Fruit fly (Drosophila melanogaster) whole organism, embryonic: ENCODE results near the gene CG7742.
A peak's percentile ranks its signal among the peaks of the same experiment; 100 is the strongest.

Source experiments
- CG10209 ChIP-seq: fragments of 200-800 bp; sonication (Bioruptor generic); optimal IDR thresholded peaks from 3 replicates; lab custom pipeline; 2017; ENCODE audit warnings: missing biosample characterization, mild to moderate bottlenecking, missing genetic modification characterization, missing genetic modification reagents
- CG1024 ChIP-seq: fragments of 200-800 bp; sonication (Bioruptor generic); IDR thresholded peaks from 2 replicates; pipeline ENCODE4 v1.3.6; 2022; ENCODE audit warnings: missing biosample characterization, missing genetic modification characterization
- CG11504 ChIP-seq: fragments of 200-800 bp; sonication (Bioruptor generic); optimal IDR thresholded peaks from 3 replicates; lab custom pipeline; 2019; ENCODE audit warnings: missing biosample characterization, mild to moderate bottlenecking, missing genetic modification characterization, moderate library complexity
- CG11695 ChIP-seq: fragments of 200-800 bp; sonication (Bioruptor generic); IDR thresholded peaks from 3 replicates; pipeline ENCODE4 v1.3.6; 2022; ENCODE audit warnings: missing biosample characterization, missing genetic modification characterization
- CG14710 ChIP-seq: fragments of 200-800 bp; sonication (Bioruptor generic); optimal IDR thresholded peaks from 3 replicates; lab custom pipeline; 2019; ENCODE audit warnings: missing biosample characterization, mild to moderate bottlenecking, missing genetic modification characterization, moderate library complexity
- CG15073 ChIP-seq: fragments of 200-800 bp; sonication (Bioruptor generic); optimal IDR thresholded peaks from 2 replicates; lab custom pipeline; 2016; ENCODE audit warnings: missing biosample characterization, missing genetic modification characterization
- CG15514 ChIP-seq: fragments of 200-800 bp; sonication (Bioruptor generic); optimal IDR thresholded peaks from 3 replicates; lab custom pipeline; 2017; ENCODE audit warnings: missing biosample characterization, missing genetic modification characterization, mild to moderate bottlenecking, moderate library complexity, missing genetic modification reagents
- CG17361 ChIP-seq: fragments of 200-800 bp; sonication (Bioruptor generic); IDR thresholded peaks from 3 replicates; pipeline ENCODE4 v1.3.6; 2022; ENCODE audit warnings: missing biosample characterization, missing genetic modification characterization
- CG2129 ChIP-seq: fragments of 200-800 bp; sonication (Bioruptor generic); IDR thresholded peaks from 2 replicates; pipeline ENCODE4 v1.3.6; 2022; ENCODE audit warnings: missing biosample characterization, missing genetic modification characterization; ENCODE audit not compliant: partially characterized antibody
- CG2712 ChIP-seq: fragments of 200-800 bp; optimal IDR thresholded peaks from 3 replicates; lab custom pipeline; 2019; ENCODE audit warnings: missing biosample characterization, mild to moderate bottlenecking, missing genetic modification characterization, moderate library complexity
- CG30020 ChIP-seq: fragments of 200-800 bp; optimal IDR thresholded peaks from 2 replicates; lab custom pipeline; 2019; ENCODE audit warnings: missing biosample characterization, mild to moderate bottlenecking, missing genetic modification characterization, moderate library complexity
- CG3065 ChIP-seq: fragments of 200-800 bp; sonication (Bioruptor generic); optimal IDR thresholded peaks from 2 replicates; lab custom pipeline; 2016; ENCODE audit warnings: missing biosample characterization, missing genetic modification characterization
- CG3281 ChIP-seq: fragments of 200-800 bp; sonication (Bioruptor generic); optimal IDR thresholded peaks from 3 replicates; lab custom pipeline; 2017; ENCODE audit warnings: missing biosample characterization, mild to moderate bottlenecking, missing genetic modification characterization
- CG33557 ChIP-seq: fragments of 200-800 bp; sonication (Bioruptor generic); optimal IDR thresholded peaks from 2 replicates; lab custom pipeline; 2019; ENCODE audit warnings: missing biosample characterization, mild to moderate bottlenecking, missing genetic modification characterization, moderate library complexity
- CG4617 ChIP-seq: fragments of 200-800 bp; sonication (Bioruptor generic); optimal IDR thresholded peaks from 3 replicates; lab custom pipeline; 2016; ENCODE audit warnings: missing biosample characterization, missing genetic modification characterization, borderline replicate concordance
- CG5180 ChIP-seq: fragments of 200-800 bp; sonication (Bioruptor generic); optimal IDR thresholded peaks from 3 replicates; lab custom pipeline; 2017; ENCODE audit warnings: missing biosample characterization, missing genetic modification characterization, mild to moderate bottlenecking, moderate library complexity, missing genetic modification reagents
- CG6654 ChIP-seq: fragments of 200-800 bp; sonication (Bioruptor generic); optimal IDR thresholded peaks from 2 replicates; lab custom pipeline; 2017; ENCODE audit warnings: missing biosample characterization, mild to moderate bottlenecking, missing genetic modification characterization
- CG6854 ChIP-seq: fragments of 200-800 bp; sonication (Bioruptor generic); optimal IDR thresholded peaks from 3 replicates; lab custom pipeline; 2017; ENCODE audit warnings: missing biosample characterization, mild to moderate bottlenecking, missing genetic modification characterization
- CG7271 ChIP-seq: fragments of 200-800 bp; sonication (Bioruptor generic); optimal IDR thresholded peaks from 2 replicates; lab custom pipeline; 2018; ENCODE audit warnings: missing biosample characterization, mild to moderate bottlenecking, missing genetic modification characterization, moderate library complexity
- CG8924 ChIP-seq: fragments of 200-800 bp; optimal IDR thresholded peaks from 3 replicates; lab custom pipeline; 2019; ENCODE audit warnings: missing biosample characterization, mild to moderate bottlenecking, missing genetic modification characterization, moderate library complexity
- CG9797 ChIP-seq: fragments of 200-800 bp; sonication (Bioruptor generic); optimal IDR thresholded peaks from 3 replicates; lab custom pipeline; 2018; ENCODE audit warnings: missing biosample characterization, mild to moderate bottlenecking, missing genetic modification characterization
- D19A ChIP-seq: fragments of 200-800 bp; optimal IDR thresholded peaks from 3 replicates; lab custom pipeline; 2019; ENCODE audit warnings: missing biosample characterization, mild to moderate bottlenecking, missing genetic modification characterization, moderate library complexity
- Dad ChIP-seq: fragments of 200-800 bp; sonication (Bioruptor generic); optimal IDR thresholded peaks from 3 replicates; lab custom pipeline; 2016; ENCODE audit warnings: missing biosample characterization, missing genetic modification characterization
- Dek ChIP-seq: fragments of 200-800 bp; sonication (Bioruptor generic); optimal IDR thresholded peaks from 3 replicates; lab custom pipeline; 2019; ENCODE audit warnings: missing biosample characterization, mild to moderate bottlenecking, missing genetic modification characterization, moderate library complexity
- Gug ChIP-seq: fragments of 200-800 bp; sonication (Bioruptor generic); IDR thresholded peaks from 4 replicates; pipeline ENCODE4 v1.3.6; 2022; ENCODE audit warnings: missing biosample characterization, missing genetic modification characterization
- HmgZ ChIP-seq: fragments of 200-800 bp; sonication (Bioruptor generic); optimal IDR thresholded peaks from 2 replicates; lab custom pipeline; 2018; ENCODE audit warnings: missing biosample characterization, mild to moderate bottlenecking, missing genetic modification characterization
- Lpt ChIP-seq: fragments of >200 bp; optimal IDR thresholded peaks from 2 replicates; lab custom pipeline; 2018; ENCODE audit warnings: missing biosample characterization, missing genetic modification characterization
- Mes4 ChIP-seq: fragments of 200-800 bp; sonication (Bioruptor generic); optimal IDR thresholded peaks from 2 replicates; lab custom pipeline; 2016; ENCODE audit warnings: missing biosample characterization, missing genetic modification characterization
- NC2β ChIP-seq: fragments of 200-800 bp; sonication (Bioruptor generic); optimal IDR thresholded peaks from 2 replicates; lab custom pipeline; 2016; ENCODE audit warnings: missing biosample characterization, missing genetic modification characterization
- Scr ChIP-seq: fragments of 200-800 bp; sonication (Bioruptor generic); IDR thresholded peaks from 2 replicates; pipeline ENCODE4 v1.3.6; 2022; ENCODE audit warnings: missing biosample characterization, missing genetic modification characterization; ENCODE audit not compliant: partially characterized antibody
- Stat92E ChIP-seq, 3 experiments: fragments of >200 bp in 2 of 3; fragments of 200-800 bp in 1 of 3; sonication (Bioruptor generic) in 1 of 3; optimal IDR thresholded peaks; 2 replicates each; lab custom pipeline; 2017 to 2019; ENCODE audit warnings: missing biosample characterization in 3 of 3, missing genetic modification characterization in 3 of 3, mild to moderate bottlenecking in 1 of 3, moderate library complexity in 1 of 3
- caup ChIP-seq: fragments of 200-800 bp; sonication (Bioruptor generic); optimal IDR thresholded peaks from 3 replicates; lab custom pipeline; 2017; ENCODE audit warnings: missing biosample characterization, mild to moderate bottlenecking, missing genetic modification characterization, moderate library complexity; ENCODE audit not compliant: severe bottlenecking
- cg ChIP-seq: fragments of 200-800 bp; sonication (Bioruptor generic); optimal IDR thresholded peaks from 3 replicates; lab custom pipeline; 2019; ENCODE audit warnings: missing biosample characterization, mild to moderate bottlenecking, missing genetic modification characterization, moderate library complexity
- cwo ChIP-seq: fragments of 200-800 bp; sonication (Bioruptor generic); optimal IDR thresholded peaks from 3 replicates; lab custom pipeline; 2017; ENCODE audit warnings: missing biosample characterization, missing genetic modification characterization, mild to moderate bottlenecking, moderate library complexity, missing genetic modification reagents
- disco-r ChIP-seq: fragments of 200-800 bp; sonication (Bioruptor generic); optimal IDR thresholded peaks from 2 replicates; lab custom pipeline; 2016; ENCODE audit warnings: missing biosample characterization, missing genetic modification characterization
- dpn ChIP-seq, 2 experiments: fragments of 200-800 bp; sonication (Bioruptor generic); optimal IDR thresholded peaks; 3 replicates each; lab custom pipeline; 2016; ENCODE audit warnings: missing biosample characterization in 2 of 2, missing genetic modification characterization in 2 of 2
- ems ChIP-seq: fragments of 200-800 bp; sonication (Bioruptor generic); optimal IDR thresholded peaks from 3 replicates; lab custom pipeline; 2016; ENCODE audit warnings: missing biosample characterization, missing genetic modification characterization
- fd96Cb ChIP-seq: fragments of 200-800 bp; sonication (Bioruptor generic); optimal IDR thresholded peaks from 2 replicates; lab custom pipeline; 2018; ENCODE audit warnings: missing biosample characterization, mild to moderate bottlenecking, missing genetic modification characterization, moderate library complexity
- gsb ChIP-seq: fragments of 200-800 bp; sonication (Bioruptor generic); IDR thresholded peaks from 2 replicates; pipeline ENCODE4 v1.3.6; 2022; ENCODE audit warnings: missing biosample characterization, missing genetic modification characterization
- hth ChIP-seq: fragments of >200 bp; optimal IDR thresholded peaks from 2 replicates; lab custom pipeline; 2017; ENCODE audit warnings: inconsistent platforms
- inv ChIP-seq: fragments of 200-800 bp; sonication (Bioruptor generic); IDR thresholded peaks from 2 replicates; pipeline ENCODE4 v1.3.6; 2022; ENCODE audit warnings: missing biosample characterization, missing genetic modification characterization; ENCODE audit not compliant: partially characterized antibody
- jumu ChIP-seq: fragments of 200-800 bp; sonication (Bioruptor generic); optimal IDR thresholded peaks from 3 replicates; lab custom pipeline; 2016; ENCODE audit warnings: missing biosample characterization, missing genetic modification characterization
- lab ChIP-seq: fragments of 200-800 bp; sonication (Bioruptor generic); optimal IDR thresholded peaks from 3 replicates; lab custom pipeline; 2017; ENCODE audit warnings: missing biosample characterization, missing genetic modification characterization, mild to moderate bottlenecking, moderate library complexity, missing genetic modification reagents
- nerfin-2 ChIP-seq: fragments of 200-800 bp; sonication (Bioruptor generic); IDR thresholded peaks from 2 replicates; pipeline ENCODE4 v1.3.6; 2022; ENCODE audit warnings: missing biosample characterization, missing genetic modification characterization; ENCODE audit not compliant: partially characterized antibody
- org-1 ChIP-seq: fragments of 200-800 bp; sonication (Bioruptor generic); optimal IDR thresholded peaks from 2 replicates; lab custom pipeline; 2017; ENCODE audit warnings: missing biosample characterization, missing genetic modification characterization
- slp2 ChIP-seq: fragments of 200-800 bp; sonication (Bioruptor generic); optimal IDR thresholded peaks from 2 replicates; lab custom pipeline; 2016; ENCODE audit warnings: missing biosample characterization, missing genetic modification characterization
- stc ChIP-seq: fragments of 200-800 bp; sonication (Bioruptor generic); IDR thresholded peaks from 2 replicates; pipeline ENCODE4 v1.3.6; 2022; ENCODE audit warnings: missing biosample characterization, missing genetic modification characterization
- tna ChIP-seq: fragments of 200-800 bp; sonication (Bioruptor generic); IDR thresholded peaks from 2 replicates; pipeline ENCODE4 v1.3.6; 2022; ENCODE audit warnings: missing biosample characterization, missing genetic modification characterization; ENCODE audit not compliant: partially characterized antibody
- trem ChIP-seq: fragments of 200-800 bp; optimal IDR thresholded peaks from 3 replicates; lab custom pipeline; 2019; ENCODE audit warnings: missing biosample characterization, mild to moderate bottlenecking, missing genetic modification characterization, moderate library complexity

CG7742 gene

dm6 chr2L:5237175-5237753 is 22.4 kb upstream of the CG7742 start (continued):
- no peak for TF ChIP-seq D19A (tag; lab: Kevin White, UChicago)
- no peak for TF ChIP-seq disco-r (GFP tag; lab: Kevin White, UChicago)
- no peak for TF ChIP-seq CG15073 (GFP tag; lab: Kevin White, UChicago)
- TF ChIP-seq gsb (GFP tag; lab: Robert Waterston, UW) = no peak
- TF ChIP-seq stc (GFP tag; lab: Robert Waterston, UW) = peak; percentile 49; the same call in 1 of the 2 replicates
- TF ChIP-seq CG10209 = no peak
- no peak for TF ChIP-seq CG9797 (GFP tag; lab: Kevin White, UChicago)
- no peak for TF ChIP-seq tna (GFP tag; lab: Robert Waterston, UW)
- peak; percentile 40 for TF ChIP-seq Scr
- TF ChIP-seq CG3065 = no peak
- no peak for TF ChIP-seq Gug
- no peak for TF ChIP-seq dpn (GFP tag; optimal IDR thresholded peaks at IDR 0.05; lab: Kevin White, UChicago)
- peak; percentile 8 for TF ChIP-seq caup (GFP tag; lab: Kevin White, UChicago)
- no peak for TF ChIP-seq CG17361 (GFP tag; lab: Robert Waterston, UW)
- no peak for TF ChIP-seq CG7271 (tag; lab: Kevin White, UChicago)
- no peak for TF ChIP-seq fd96Cb (tag; lab: Kevin White, UChicago)
- TF ChIP-seq org-1 = no peak
- no peak for TF ChIP-seq Dek
- peak; percentile 16 for TF ChIP-seq CG15514 (GFP tag; lab: Kevin White, UChicago)
- peak; percentile 26 for TF ChIP-seq CG6854 (GFP tag; lab: Kevin White, UChicago)
- TF ChIP-seq CG33557 = no peak
- TF ChIP-seq CG8924 (tag; lab: Kevin White, UChicago) = peak; percentile 17
- TF ChIP-seq nerfin-2 = no peak
- TF ChIP-seq CG3281 (GFP tag; lab: Kevin White, UChicago) = no peak
- no peak for TF ChIP-seq CG2712 (tag; lab: Kevin White, UChicago)
- TF ChIP-seq Dad (GFP tag; lab: Kevin White, UChicago) = no peak
- peak; percentile 12 for TF ChIP-seq NC2β (GFP tag; lab: Kevin White, UChicago)
- TF ChIP-seq CG4617 (GFP tag; lab: Kevin White, UChicago) = no peak
- peak; percentile 17 for TF ChIP-seq HmgZ (tag; lab: Kevin White, UChicago)
- TF ChIP-seq trem (tag; lab: Kevin White, UChicago) = peak; percentile 4
- peak; percentile 11 for TF ChIP-seq ems (GFP tag; lab: Kevin White, UChicago)
- TF ChIP-seq Mes4 = no peak
- no peak for TF ChIP-seq CG14710 (tag; lab: Kevin White, UChicago)
- TF ChIP-seq Lpt (GFP tag; lab: Kevin White, UChicago) = no peak
- peak; percentile 81 for TF ChIP-seq cg (GFP tag; lab: Kevin White, UChicago)
- no peak for TF ChIP-seq jumu
- no peak for TF ChIP-seq cwo (GFP tag; lab: Kevin White, UChicago)
- peak; percentile 47 for TF ChIP-seq CG11504
- peak in 1 of 3 experiments; percentile 32 for TF ChIP-seq Stat92E (GFP tag; optimal IDR thresholded peaks at IDR 0.05; lab: Kevin White, UChicago)
- peak; percentile 11 for TF ChIP-seq CG5180 (GFP tag; lab: Kevin White, UChicago)
- TF ChIP-seq hth = no peak
- no peak for TF ChIP-seq inv (GFP tag; lab: Robert Waterston, UW)
- TF ChIP-seq CG6654 (GFP tag; lab: Kevin White, UChicago) = no peak
- TF ChIP-seq CG1024 = no peak
- no peak for TF ChIP-seq slp2
- TF ChIP-seq CG30020 (tag; lab: Kevin White, UChicago) = no peak
- TF ChIP-seq lab (GFP tag; lab: Kevin White, UChicago) = no peak
- 0 out of 3 replicates have a peak, but pooled peaks have one; percentile 25 for TF ChIP-seq CG11695 (GFP tag; lab: Robert Waterston, UW)
- TF ChIP-seq CG2129 (GFP tag; lab: Robert Waterston, UW) = peak; percentile 15; the same call in 1 of the 2 replicates
